Worm (Caenorhabditis elegans): Measurements from ENCODE around the gene ops-1.

DNA sequence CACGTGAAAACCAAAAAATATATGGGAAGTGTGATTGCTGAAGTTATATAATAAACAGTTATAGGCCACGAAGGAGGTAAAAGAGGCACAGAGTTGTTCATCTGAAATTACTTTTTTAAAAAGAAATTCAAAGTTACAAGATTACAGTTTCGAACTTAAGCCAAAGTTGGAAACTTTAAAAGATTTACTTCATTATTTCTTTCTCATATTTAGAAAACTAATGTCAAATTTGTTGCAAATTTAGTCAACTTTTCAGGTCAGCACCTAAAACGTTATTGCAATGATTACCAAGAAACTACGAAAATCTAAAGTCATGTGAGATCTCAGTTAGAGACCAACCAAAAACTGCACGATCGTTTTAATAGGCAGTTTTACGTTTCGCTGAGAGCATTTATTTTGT is 19.5 kb upstream of the ops-1 start, which contains the start of gene srv-25:
- TF ChIP-seq scrt-1 (GFP tag; IDR thresholded peaks at IDR 0.05) (no peak), hnd-1 (tag; optimal IDR thresholded peaks at IDR 0.05) (no peak), ama-1 (optimal IDR thresholded peaks at IDR 0.05) (no peak), tbx-11 (GFP tag; IDR thresholded peaks at IDR 0.05) (no peak), F13C5.2 (tag; optimal IDR thresholded peaks at IDR 0.05) (no peak), ceh-36 (tag; optimal IDR thresholded peaks at IDR 0.05) (no peak), hmbx-1 (tag; optimal IDR thresholded peaks at IDR 0.05) (no peak)
